Worm (Caenorhabditis elegans) whole organism, L3 larva: Measurements from ENCODE around the gene hecw-1.

Experiments used
- R02D3.7 ChIP-seq: fragments of 150-350 bp; optimal IDR thresholded peaks from 2 replicates; lab custom pipeline; 2014; ENCODE audit warnings: missing biosample characterization, missing genetic modification characterization
- aly-2 ChIP-seq: fragments of 150-350 bp; optimal IDR thresholded peaks from 2 replicates; lab custom pipeline; 2014; ENCODE audit warnings: missing biosample characterization, missing genetic modification characterization
- ceh-28 ChIP-seq: fragments of 150-350 bp; optimal IDR thresholded peaks from 2 replicates; lab custom pipeline; 2014; ENCODE audit warnings: missing biosample characterization, missing genetic modification reagents, missing genetic modification characterization
- ceh-9 ChIP-seq: sonication (generic microtip); optimal IDR thresholded peaks from 2 replicates; lab custom pipeline; 2018; ENCODE audit warnings: missing biosample characterization, missing genetic modification characterization
- daf-12 ChIP-seq: fragments of 150-350 bp; optimal IDR thresholded peaks from 2 replicates; lab custom pipeline; 2014; ENCODE audit warnings: missing biosample characterization, missing genetic modification reagents, missing genetic modification characterization
- egl-27 ChIP-seq: sonication (generic microtip); optimal IDR thresholded peaks from 4 replicates; lab custom pipeline; 2017; ENCODE audit warnings: missing biosample characterization, missing genetic modification reagents, missing genetic modification characterization
- egl-5 ChIP-seq: fragments of 150-350 bp; optimal IDR thresholded peaks from 2 replicates; lab custom pipeline; 2017; ENCODE audit warnings: missing biosample characterization, missing genetic modification reagents, missing genetic modification characterization, inconsistent platforms
- elt-1 ChIP-seq: fragments of 150-350 bp; optimal IDR thresholded peaks from 2 replicates; lab custom pipeline; 2014; ENCODE audit warnings: missing biosample characterization, missing genetic modification characterization
- elt-2 ChIP-seq: sonication (generic microtip); optimal IDR thresholded peaks from 2 replicates; lab custom pipeline; 2016; ENCODE audit warnings: missing genetic modification reagents, mild to moderate bottlenecking, missing genetic modification characterization, missing compliant biosample characterization
- elt-3 ChIP-seq, 3 experiments: fragments of 150-350 bp in 1 of 3; sonication (generic microtip) in 2 of 3; optimal IDR thresholded peaks; 2 replicates in 2 of 3; 4 replicates in 1 of 3; lab custom pipeline; 2014 to 2017; ENCODE audit warnings: missing biosample characterization in 3 of 3, missing genetic modification characterization in 3 of 3
- eor-1 ChIP-seq, 2 experiments: fragments of 150-350 bp; optimal IDR thresholded peaks; 2 replicates each; lab custom pipeline; 2014 to 2018; ENCODE audit warnings: missing biosample characterization in 2 of 2, missing genetic modification characterization in 2 of 2
- fkh-10 ChIP-seq: sonication (generic microtip); optimal IDR thresholded peaks from 2 replicates; lab custom pipeline; 2017; ENCODE audit warnings: missing biosample characterization, missing genetic modification reagents, missing genetic modification characterization
- fkh-2 ChIP-seq: fragments of 150-350 bp; optimal IDR thresholded peaks from 2 replicates; lab custom pipeline; 2014; ENCODE audit warnings: missing biosample characterization, missing genetic modification reagents, missing genetic modification characterization
- fos-1 ChIP-seq: fragments of 150-350 bp; optimal IDR thresholded peaks from 2 replicates; lab custom pipeline; 2014; ENCODE audit warnings: missing biosample characterization, missing genetic modification characterization
- hmg-11 ChIP-seq: sonication (generic microtip); optimal IDR thresholded peaks from 2 replicates; lab custom pipeline; 2016; ENCODE audit warnings: missing genetic modification characterization, missing compliant biosample characterization
- jun-1 ChIP-seq: fragments of 150-350 bp; optimal IDR thresholded peaks from 2 replicates; lab custom pipeline; 2014; ENCODE audit warnings: missing biosample characterization, missing genetic modification reagents, missing genetic modification characterization
- lin-15B ChIP-seq: fragments of 150-350 bp; optimal IDR thresholded peaks from 2 replicates; lab custom pipeline; 2014; ENCODE audit warnings: missing biosample characterization, missing genetic modification characterization
- lin-39 ChIP-seq: fragments of 150-350 bp; optimal IDR thresholded peaks from 2 replicates; lab custom pipeline; 2018; ENCODE audit warnings: missing biosample characterization, missing genetic modification reagents, missing genetic modification characterization
- lsy-12 ChIP-seq: sonication (generic microtip); optimal IDR thresholded peaks from 2 replicates; lab custom pipeline; 2016; ENCODE audit warnings: mild to moderate bottlenecking, missing genetic modification characterization, missing compliant biosample characterization
- nfya-1 ChIP-seq: sonication (generic microtip); optimal IDR thresholded peaks from 2 replicates; lab custom pipeline; 2017; ENCODE audit warnings: missing genetic modification characterization, mild to moderate bottlenecking, missing compliant biosample characterization, antibody characterized with exemption, moderate library complexity; ENCODE audit not compliant: insufficient read depth
- nhr-11 ChIP-seq: fragments of 150-350 bp; optimal IDR thresholded peaks from 2 replicates; lab custom pipeline; 2014; ENCODE audit warnings: missing biosample characterization, missing genetic modification characterization
- nhr-12 ChIP-seq: fragments of 150-350 bp; optimal IDR thresholded peaks from 2 replicates; lab custom pipeline; 2014; ENCODE audit warnings: missing biosample characterization, missing genetic modification characterization
- nhr-23 ChIP-seq: fragments of 150-350 bp; optimal IDR thresholded peaks from 2 replicates; lab custom pipeline; 2014; ENCODE audit warnings: missing biosample characterization, missing genetic modification reagents, missing genetic modification characterization
- nhr-25 ChIP-seq: sonication (generic microtip); optimal IDR thresholded peaks from 2 replicates; lab custom pipeline; 2017; ENCODE audit warnings: missing biosample characterization, missing genetic modification characterization
- nhr-43 ChIP-seq: sonication (generic microtip); optimal IDR thresholded peaks from 2 replicates; lab custom pipeline; 2016; ENCODE audit warnings: mild to moderate bottlenecking, missing genetic modification characterization, missing compliant biosample characterization; ENCODE audit not compliant: poor library complexity, severe bottlenecking
- nhr-67 ChIP-seq: fragments of 150-350 bp; optimal IDR thresholded peaks from 2 replicates; lab custom pipeline; 2014; ENCODE audit warnings: missing biosample characterization, missing genetic modification characterization
- nhr-76 ChIP-seq: fragments of 150-350 bp; sonication (generic microtip); optimal IDR thresholded peaks from 5 replicates; lab custom pipeline; 2014; ENCODE audit warnings: missing biosample characterization, missing genetic modification characterization
- pqm-1 ChIP-seq: fragments of 150-350 bp; optimal IDR thresholded peaks from 2 replicates; lab custom pipeline; 2017; ENCODE audit warnings: missing biosample characterization, missing genetic modification characterization, inconsistent platforms
- sea-2 ChIP-seq: fragments of 150-350 bp; sonication (generic microtip); optimal IDR thresholded peaks from 4 replicates; lab custom pipeline; 2014; ENCODE audit warnings: missing biosample characterization, missing genetic modification reagents, missing genetic modification characterization
- skn-1 ChIP-seq: fragments of 150-350 bp; optimal IDR thresholded peaks from 2 replicates; lab custom pipeline; 2014; ENCODE audit warnings: missing biosample characterization, missing genetic modification characterization
- snpc-4 ChIP-seq: fragments of 150-350 bp; optimal IDR thresholded peaks from 2 replicates; lab custom pipeline; 2014; ENCODE audit warnings: missing biosample characterization, missing genetic modification characterization
- tbx-2 ChIP-seq: sonication (generic microtip); optimal IDR thresholded peaks from 2 replicates; lab custom pipeline; 2016; ENCODE audit warnings: mild to moderate bottlenecking, missing genetic modification characterization, missing compliant biosample characterization
- unc-39 ChIP-seq: sonication (generic microtip); optimal IDR thresholded peaks from 4 replicates; lab custom pipeline; 2017; ENCODE audit warnings: missing biosample characterization, missing genetic modification characterization
- unc-62 ChIP-seq: fragments of 150-350 bp; sonication (generic microtip); optimal IDR thresholded peaks from 4 replicates; lab custom pipeline; 2014; ENCODE audit warnings: missing biosample characterization, missing genetic modification reagents, missing genetic modification characterization
- zag-1 ChIP-seq: fragments of 150-350 bp; optimal IDR thresholded peaks from 2 replicates; lab custom pipeline; 2014; ENCODE audit warnings: missing biosample characterization, missing genetic modification characterization
- ztf-4 ChIP-seq: fragments of 150-350 bp; optimal IDR thresholded peaks from 2 replicates; lab custom pipeline; 2014; ENCODE audit warnings: missing biosample characterization, missing genetic modification characterization

Gene hecw-1

ce11 chrIII:3389426-3390020 is at the start of gene hecw-1, which contains the start of gene elmd-1:
Gene hecw-1 (minus strand): TSS chrIII:3389970.
Gene elmd-1 (plus strand): TSS chrIII:3389919.
- peak; percentile 15 for TF ChIP-seq jun-1 (tag; lab: Kevin White, UChicago)
- TF ChIP-seq nfya-1 (tag; lab: Kevin White, UChicago) = peak; percentile 71
- TF ChIP-seq nhr-23 (tag; lab: Kevin White, UChicago) = peak; percentile 4
- no peak for TF ChIP-seq fos-1
- TF ChIP-seq eor-1 (tag; optimal IDR thresholded peaks at IDR 0.05; lab: Kevin White, UChicago) = no peak
- peak; percentile 7 for TF ChIP-seq lsy-12 (tag; lab: Kevin White, UChicago)
- TF ChIP-seq unc-39 (tag; lab: Kevin White, UChicago) = no peak
- no peak for TF ChIP-seq elt-3 (tag; optimal IDR thresholded peaks at IDR 0.05; lab: Kevin White, UChicago)
- TF ChIP-seq nhr-11 = no peak
- no peak for TF ChIP-seq egl-5 (tag; lab: Kevin White, UChicago)
- no peak for TF ChIP-seq snpc-4 (tag; lab: Kevin White, UChicago)
- TF ChIP-seq hmg-11 (tag; lab: Kevin White, UChicago) = peak; percentile 19
- no peak for TF ChIP-seq tbx-2
- TF ChIP-seq lin-39 (tag; lab: Kevin White, UChicago) = peak; percentile 37
- TF ChIP-seq egl-27 (tag; lab: Kevin White, UChicago) = peak; percentile 19
- no peak for TF ChIP-seq nhr-43 (tag; lab: Kevin White, UChicago)
- TF ChIP-seq nhr-67 (tag; lab: Kevin White, UChicago) = no peak
- no peak for TF ChIP-seq nhr-76 (tag; lab: Kevin White, UChicago)
- TF ChIP-seq ztf-4 (tag; lab: Kevin White, UChicago) = no peak
- no peak for TF ChIP-seq fkh-2 (tag; lab: Kevin White, UChicago)
- no peak for TF ChIP-seq aly-2
- TF ChIP-seq nhr-25 (tag; lab: Kevin White, UChicago) = no peak
- TF ChIP-seq nhr-12 = no peak
- TF ChIP-seq pqm-1 (tag; lab: Kevin White, UChicago) = no peak
- peak; percentile 30 for TF ChIP-seq lin-15B (tag; lab: Kevin White, UChicago)
- TF ChIP-seq elt-2 (tag; lab: Kevin White, UChicago) = peak; percentile 61
- no peak for TF ChIP-seq zag-1 (tag; lab: Kevin White, UChicago)
- no peak for TF ChIP-seq fkh-10
- TF ChIP-seq, all 47 proteins: peak for 9

- TF ChIP-seq elt-1 (tag; lab: Kevin White, UChicago) (peak; percentile 20), lin-39 (tag; lab: Kevin White, UChicago) (peak; percentile 86), ceh-28 (tag; lab: Kevin White, UChicago) (no peak), ceh-9 (no peak), fos-1 (no peak), daf-12 (tag; lab: Kevin White, UChicago) (no peak), nfya-1 (tag; lab: Kevin White, UChicago) (peak; percentile 36), fkh-2 (tag; lab: Kevin White, UChicago) (no peak), egl-27 (tag; lab: Kevin White, UChicago) (no peak), lsy-12 (tag; lab: Kevin White, UChicago) (no peak), egl-5 (tag; lab: Kevin White, UChicago) (peak; percentile 86)
These were observed 47.4 kb upstream of the hecw-1 start for ce11 chrIII:3437139-3437538.

- TF ChIP-seq pqm-1 (tag; lab: Kevin White, UChicago) (peak; percentile 23), elt-2 (tag; lab: Kevin White, UChicago) (peak; percentile 51), unc-39 (tag; lab: Kevin White, UChicago) (no peak), nfya-1 (tag; lab: Kevin White, UChicago) (no peak), nhr-12 (no peak), nhr-23 (tag; lab: Kevin White, UChicago) (peak; percentile 88), elt-3 (tag; optimal IDR thresholded peaks at IDR 0.05; lab: Kevin White, UChicago) (peak; percentile 4 to 89 (median 28)), R02D3.7 (tag; lab: Kevin White, UChicago) (no peak), nhr-11 (no peak), ceh-28 (tag; lab: Kevin White, UChicago) (peak; percentile 61), elt-1 (tag; lab: Kevin White, UChicago) (no peak), skn-1 (tag; lab: Kevin White, UChicago) (no peak), nhr-25 (tag; lab: Kevin White, UChicago) (no peak), sea-2 (GFP tag; lab: Kevin White, UChicago) (no peak), daf-12 (tag; lab: Kevin White, UChicago) (no peak), eor-1 (tag; optimal IDR thresholded peaks at IDR 0.05; lab: Kevin White, UChicago) (no peak), nhr-43 (tag; lab: Kevin White, UChicago) (peak; percentile 61), jun-1 (tag; lab: Kevin White, UChicago) (no peak), unc-62 (GFP tag; lab: Kevin White, UChicago) (no peak), hmg-11 (tag; lab: Kevin White, UChicago) (no peak), egl-5 (tag; lab: Kevin White, UChicago) (no peak)
- TF ChIP-seq, all 47 proteins: peak for 6
These were observed 45.4 kb upstream of the hecw-1 start for ce11 chrIII:3435152-3435551.
